Fruit fly (Drosophila melanogaster) whole organism, embryonic: ENCODE results near the gene CG12010.

Source experiments
- Asciz ChIP-seq: fragments of 200-800 bp; sonication (Bioruptor generic); optimal IDR thresholded peaks from 2 replicates; lab custom pipeline; 2017; ENCODE audit warnings: missing biosample characterization, mild to moderate bottlenecking, missing genetic modification characterization, missing genetic modification reagents
- CG10274 ChIP-seq: fragments of 200-800 bp; sonication (Bioruptor generic); optimal IDR thresholded peaks from 3 replicates; lab custom pipeline; 2017; ENCODE audit warnings: missing biosample characterization, mild to moderate bottlenecking, missing genetic modification characterization
- CG10959 ChIP-seq: fragments of 200-800 bp; sonication (Bioruptor generic); IDR thresholded peaks from 2 replicates; pipeline ENCODE4 v1.3.6; 2022; ENCODE audit warnings: missing biosample characterization, missing genetic modification characterization
- CG12299 ChIP-seq: fragments of 200-800 bp; sonication (Bioruptor generic); optimal IDR thresholded peaks from 2 replicates; lab custom pipeline; 2018; ENCODE audit warnings: missing biosample characterization, mild to moderate bottlenecking, missing genetic modification characterization
- CG13894 ChIP-seq: fragments of 200-800 bp; sonication (Bioruptor generic); optimal IDR thresholded peaks from 3 replicates; lab custom pipeline; 2018; ENCODE audit warnings: missing biosample characterization, mild to moderate bottlenecking, missing genetic modification characterization, moderate library complexity
- CG14441 ChIP-seq: fragments of 200-800 bp; sonication (Bioruptor generic); IDR thresholded peaks from 2 replicates; pipeline ENCODE4 v1.3.6; 2022; ENCODE audit warnings: missing biosample characterization, missing genetic modification characterization
- CG15696 ChIP-seq: fragments of 200-800 bp; sonication (Bioruptor generic); optimal IDR thresholded peaks from 2 replicates; lab custom pipeline; 2019; ENCODE audit warnings: missing biosample characterization, mild to moderate bottlenecking, missing genetic modification characterization, moderate library complexity
- CG1602 ChIP-seq: fragments of 200-800 bp; sonication (Bioruptor generic); optimal IDR thresholded peaks from 3 replicates; lab custom pipeline; 2016; ENCODE audit warnings: missing biosample characterization, missing genetic modification characterization
- CG1603 ChIP-seq: fragments of 200-800 bp; sonication (Bioruptor generic); optimal IDR thresholded peaks from 2 replicates; lab custom pipeline; 2019; ENCODE audit warnings: missing biosample characterization, mild to moderate bottlenecking, missing genetic modification characterization, moderate library complexity
- CG2129 ChIP-seq: fragments of 200-800 bp; sonication (Bioruptor generic); IDR thresholded peaks from 2 replicates; pipeline ENCODE4 v1.3.6; 2022; ENCODE audit warnings: missing biosample characterization, missing genetic modification characterization; ENCODE audit not compliant: partially characterized antibody
- CG32532 ChIP-seq: fragments of 200-800 bp; sonication (Bioruptor generic); IDR thresholded peaks from 2 replicates; pipeline ENCODE4 v1.3.6; 2022; ENCODE audit warnings: missing biosample characterization, missing genetic modification characterization
- CG3407 ChIP-seq: fragments of 200-800 bp; sonication (Bioruptor generic); optimal IDR thresholded peaks from 2 replicates; lab custom pipeline; 2018; ENCODE audit warnings: missing biosample characterization, mild to moderate bottlenecking, missing genetic modification characterization
- CG3726 ChIP-seq: fragments of 200-800 bp; sonication (Bioruptor generic); IDR thresholded peaks from 3 replicates; pipeline ENCODE4, ENCODE4 v1.3.6; 2022; ENCODE audit warnings: missing biosample characterization, missing genetic modification characterization
- CG6813 ChIP-seq: fragments of 200-800 bp; sonication (Bioruptor generic); optimal IDR thresholded peaks from 2 replicates; lab custom pipeline; 2017; ENCODE audit warnings: missing biosample characterization, missing genetic modification characterization, mild to moderate bottlenecking, moderate library complexity, missing genetic modification reagents
- Deaf1 ChIP-seq: fragments of 200-800 bp; optimal IDR thresholded peaks from 3 replicates; lab custom pipeline; 2019; ENCODE audit warnings: missing biosample characterization, mild to moderate bottlenecking, missing genetic modification characterization, moderate library complexity
- Dek ChIP-seq: fragments of 200-800 bp; sonication (Bioruptor generic); optimal IDR thresholded peaks from 3 replicates; lab custom pipeline; 2019; ENCODE audit warnings: missing biosample characterization, mild to moderate bottlenecking, missing genetic modification characterization, moderate library complexity
- Drgx ChIP-seq: fragments of 200-800 bp; sonication (Bioruptor generic); IDR thresholded peaks from 2 replicates; pipeline ENCODE4 v1.3.6; 2022; ENCODE audit warnings: missing biosample characterization, missing genetic modification characterization
- GATAe ChIP-seq: fragments of 200-800 bp; sonication (Bioruptor generic); conservative IDR thresholded peaks from 2 replicates; pipeline ENCODE4 v1.3.6; 2022; ENCODE audit warnings: missing biosample characterization, missing genetic modification characterization
- H2.0 ChIP-seq: fragments of 200-800 bp; sonication (Bioruptor generic); IDR thresholded peaks from 2 replicates; pipeline ENCODE4 v1.3.6; 2022; ENCODE audit warnings: missing biosample characterization, missing genetic modification characterization
- HmgZ ChIP-seq: fragments of 200-800 bp; sonication (Bioruptor generic); optimal IDR thresholded peaks from 2 replicates; lab custom pipeline; 2018; ENCODE audit warnings: missing biosample characterization, mild to moderate bottlenecking, missing genetic modification characterization
- Lpt ChIP-seq: fragments of >200 bp; optimal IDR thresholded peaks from 2 replicates; lab custom pipeline; 2018; ENCODE audit warnings: missing biosample characterization, missing genetic modification characterization
- Med ChIP-seq: fragments of 200-800 bp; sonication (Bioruptor generic); peaks from one replicate; lab custom pipeline; 2016; ENCODE audit warnings: missing biosample characterization, missing genetic modification characterization, mild to moderate bottlenecking, inconsistent platforms, moderate library complexity
- Nf-YC ChIP-seq: fragments of 200-800 bp; optimal IDR thresholded peaks from 3 replicates; lab custom pipeline; 2019; ENCODE audit warnings: missing biosample characterization, mild to moderate bottlenecking, missing genetic modification characterization, moderate library complexity
- Spps ChIP-seq: fragments of 200-800 bp; sonication (Bioruptor generic); optimal IDR thresholded peaks from 2 replicates; lab custom pipeline; 2018; ENCODE audit warnings: missing biosample characterization, mild to moderate bottlenecking, missing genetic modification characterization
- Ssrp ChIP-seq: fragments of 200-800 bp; sonication (Bioruptor generic); optimal IDR thresholded peaks from 2 replicates; lab custom pipeline; 2018; ENCODE audit warnings: missing biosample characterization, mild to moderate bottlenecking, missing genetic modification characterization, moderate library complexity
- Xbp1 ChIP-seq: fragments of 200-800 bp; sonication (Bioruptor generic); optimal IDR thresholded peaks from 3 replicates; lab custom pipeline; 2016; ENCODE audit warnings: missing biosample characterization, mild to moderate bottlenecking, missing genetic modification characterization
- ara ChIP-seq: fragments of 200-800 bp; sonication (Bioruptor generic); IDR thresholded peaks from 2 replicates; pipeline ENCODE4 v1.3.6; 2022; ENCODE audit warnings: missing biosample characterization, missing genetic modification characterization
- cg ChIP-seq: fragments of 200-800 bp; sonication (Bioruptor generic); optimal IDR thresholded peaks from 3 replicates; lab custom pipeline; 2019; ENCODE audit warnings: missing biosample characterization, mild to moderate bottlenecking, missing genetic modification characterization, moderate library complexity
- chinmo ChIP-seq: fragments of 200-800 bp; sonication (Bioruptor generic); IDR thresholded peaks from 4 replicates; pipeline ENCODE4 v1.3.6; 2022; ENCODE audit warnings: missing biosample characterization, missing genetic modification characterization; ENCODE audit not compliant: partially characterized antibody
- chm ChIP-seq: fragments of 200-800 bp; sonication (Bioruptor generic); IDR thresholded peaks from 2 replicates; pipeline ENCODE4 v1.3.6; 2022; ENCODE audit warnings: missing biosample characterization, missing genetic modification characterization
- ci ChIP-seq: fragments of 200-800 bp; sonication (Bioruptor generic); IDR thresholded peaks from 3 replicates; pipeline ENCODE4 v1.3.6; 2022; ENCODE audit warnings: missing biosample characterization, missing genetic modification characterization
- exex ChIP-seq: fragments of 200-800 bp; sonication (Bioruptor generic); optimal IDR thresholded peaks from 4 replicates; lab custom pipeline; 2018; ENCODE audit warnings: missing biosample characterization, mild to moderate bottlenecking, missing genetic modification characterization, moderate library complexity
- grn ChIP-seq: fragments of 200-800 bp; sonication (Bioruptor generic); optimal IDR thresholded peaks from 3 replicates; lab custom pipeline; 2017; ENCODE audit warnings: missing biosample characterization, missing genetic modification characterization
- gsb ChIP-seq: fragments of 200-800 bp; sonication (Bioruptor generic); IDR thresholded peaks from 2 replicates; pipeline ENCODE4 v1.3.6; 2022; ENCODE audit warnings: missing biosample characterization, missing genetic modification characterization
- ham ChIP-seq: fragments of 200-800 bp; sonication (Bioruptor generic); IDR thresholded peaks from 2 replicates; pipeline ENCODE4 v1.3.6; 2022; ENCODE audit warnings: missing biosample characterization, missing genetic modification characterization
- ind ChIP-seq: fragments of 200-800 bp; sonication (Bioruptor generic); optimal IDR thresholded peaks from 3 replicates; lab custom pipeline; 2016; ENCODE audit warnings: missing biosample characterization, missing genetic modification characterization
- lbe ChIP-seq: fragments of 200-800 bp; sonication (Bioruptor generic); optimal IDR thresholded peaks from 2 replicates; lab custom pipeline; 2016; ENCODE audit warnings: missing biosample characterization, mild to moderate bottlenecking, missing genetic modification characterization
- lov ChIP-seq, 2 experiments: fragments of 200-800 bp in 1 of 2; fragments of >200 bp in 1 of 2; sonication (Bioruptor generic) in 1 of 2; IDR thresholded peaks in 1 of 2; optimal IDR thresholded peaks in 1 of 2; 2 replicates in 1 of 2; 3 replicates in 1 of 2; pipeline versions ENCODE4 v1.3.6 to Lab custom; 2017 to 2022; ENCODE audit warnings: missing biosample characterization in 1 of 2, missing genetic modification characterization in 1 of 2
- rib ChIP-seq: fragments of 200-800 bp; sonication (Bioruptor generic); IDR thresholded peaks from 2 replicates; pipeline ENCODE4 v1.3.6; 2022; ENCODE audit warnings: missing biosample characterization, missing genetic modification characterization
- sd ChIP-seq: fragments of 200-800 bp; sonication (Bioruptor generic); optimal IDR thresholded peaks from 3 replicates; lab custom pipeline; 2018; ENCODE audit warnings: missing biosample characterization, mild to moderate bottlenecking, missing genetic modification characterization, moderate library complexity
- sens ChIP-seq: fragments of 200-800 bp; sonication (Bioruptor generic); peaks from one replicate; lab custom pipeline; 2016; ENCODE audit warnings: missing biosample characterization, missing genetic modification characterization
- sisA ChIP-seq: fragments of 200-800 bp; sonication (Bioruptor generic); IDR thresholded peaks from 2 replicates; pipeline ENCODE4 v1.3.6; 2022; ENCODE audit warnings: missing biosample characterization, missing genetic modification characterization
- stc ChIP-seq: fragments of 200-800 bp; sonication (Bioruptor generic); IDR thresholded peaks from 2 replicates; pipeline ENCODE4 v1.3.6; 2022; ENCODE audit warnings: missing biosample characterization, missing genetic modification characterization
- sug ChIP-seq: fragments of 200-800 bp; optimal IDR thresholded peaks from 2 replicates; lab custom pipeline; 2019; ENCODE audit warnings: missing biosample characterization, mild to moderate bottlenecking, missing genetic modification characterization, moderate library complexity
- tll ChIP-seq, 2 experiments: fragments of 200-800 bp in 1 of 2; fragments of >200 bp in 1 of 2; sonication (Bioruptor generic) in 1 of 2; optimal IDR thresholded peaks; 2 replicates each; lab custom pipeline; 2017 to 2019; ENCODE audit warnings: missing biosample characterization in 2 of 2, missing genetic modification characterization in 2 of 2, mild to moderate bottlenecking in 1 of 2, moderate library complexity in 1 of 2
- toy ChIP-seq: fragments of 200-800 bp; sonication (Bioruptor generic); IDR thresholded peaks from 2 replicates; pipeline ENCODE4 v1.3.6; 2022; ENCODE audit warnings: missing biosample characterization, missing genetic modification characterization
- unpg ChIP-seq: fragments of 200-800 bp; sonication (Bioruptor generic); optimal IDR thresholded peaks from 3 replicates; lab custom pipeline; 2018; ENCODE audit warnings: missing biosample characterization, mild to moderate bottlenecking, missing genetic modification characterization, moderate library complexity

Gene CG12010

DNA sequence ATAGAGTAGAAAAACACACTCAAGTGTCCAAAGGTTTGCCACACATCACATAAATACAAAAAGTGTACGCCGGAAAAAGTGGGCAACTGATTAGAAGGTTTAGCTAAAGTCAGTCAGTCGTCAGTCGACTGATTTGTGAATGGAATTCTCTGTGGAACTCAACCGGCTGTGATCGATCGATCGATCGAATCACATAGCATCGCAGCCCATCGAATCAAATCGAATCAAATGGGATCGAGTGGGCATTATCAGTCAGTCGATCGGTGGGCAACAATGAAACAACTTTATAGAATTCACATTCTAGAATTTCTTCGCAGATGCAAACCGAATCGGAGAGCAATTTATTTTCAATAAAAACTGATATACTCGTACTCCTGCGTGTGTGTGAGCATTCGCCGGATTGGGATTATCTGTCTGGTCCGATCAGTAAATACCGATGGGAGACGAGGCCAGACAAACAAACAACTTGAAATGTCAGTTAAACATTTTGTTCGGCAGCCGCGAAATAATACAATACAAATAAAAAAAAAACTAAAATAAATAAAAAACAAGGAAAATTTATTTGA, 41.6 kb downstream of the CG12010 start:
- TF ChIP-seq Spps (tag; lab: Kevin White, UChicago) (no peak), CG2129 (GFP tag; lab: Robert Waterston, UW) (no peak), ci (GFP tag; lab: Robert Waterston, UW) (peak; percentile 20; the same call in 1 of the 3 replicates), CG1603 (tag; lab: Kevin White, UChicago) (peak; percentile 1), CG10274 (GFP tag; lab: Kevin White, UChicago) (peak; percentile 69), CG15696 (tag; lab: Kevin White, UChicago) (peak; percentile 36), ara (GFP tag; lab: Robert Waterston, UW) (peak; percentile 45; the same call in 1 of the 2 replicates), CG14441 (GFP tag; lab: Robert Waterston, UW) (no peak), sens (GFP tag; lab: Kevin White, UChicago) (peak; percentile 66), tll (GFP tag; optimal IDR thresholded peaks at IDR 0.05; lab: Kevin White, UChicago) (peak in 1 of 2 experiments; percentile 27), sd (tag; lab: Kevin White, UChicago) (peak; percentile 28), grn (GFP tag; lab: Kevin White, UChicago) (peak; percentile 83), CG32532 (GFP tag; lab: Robert Waterston, UW) (0 out of 2 replicates have a peak, but pooled peaks have one; percentile 5), stc (GFP tag; lab: Robert Waterston, UW) (peak; percentile 7; the same call in 1 of the 2 replicates), Dek (tag; lab: Kevin White, UChicago) (no peak), chm (GFP tag; lab: Robert Waterston, UW) (peak; percentile 63), Med (peak; percentile 20), Asciz (GFP tag; lab: Kevin White, UChicago) (peak; percentile 37), chinmo (GFP tag; lab: Robert Waterston, UW) (peak; percentile 68; the same call in 1 of the 4 replicates), CG6813 (peak; percentile 11), exex (tag; lab: Kevin White, UChicago) (peak; percentile 1)

- TF ChIP-seq toy (GFP tag; lab: Robert Waterston, UW) (no peak), lov (optimal IDR thresholded peaks at IDR 0.05; lab: Kevin White, UChicago) (no peak), lov (GFP tag; IDR thresholded peaks at IDR 0.05; lab: Robert Waterston, UW) (0 out of 3 replicates have a peak, but pooled peaks have one; percentile 24), CG12299 (tag; lab: Kevin White, UChicago) (no peak), Med (peak; percentile 38), ham (GFP tag; lab: Robert Waterston, UW) (no peak), chinmo (GFP tag; lab: Robert Waterston, UW) (peak; percentile 90; the same call in 3 of the 4 replicates), Xbp1 (GFP tag; lab: Kevin White, UChicago) (peak; percentile 52), H2.0 (GFP tag; lab: Robert Waterston, UW) (no peak), sug (tag; lab: Kevin White, UChicago) (peak; percentile 47), lbe (GFP tag; lab: Kevin White, UChicago) (peak; percentile 31), Nf-YC (tag; lab: Kevin White, UChicago) (peak; percentile 23), rib (GFP tag; lab: Robert Waterston, UW) (peak; percentile 35; the same call in 1 of the 2 replicates), HmgZ (tag; lab: Kevin White, UChicago) (peak; percentile 26), CG10274 (GFP tag; lab: Kevin White, UChicago) (no peak), Lpt (no peak), unpg (peak; percentile 11), CG3407 (GFP tag; lab: Kevin White, UChicago) (no peak), GATAe (GFP tag; lab: Robert Waterston, UW) (0 out of 2 replicates have a peak, but pooled peaks have one; percentile 18), Ssrp (no peak), gsb (GFP tag; lab: Robert Waterston, UW) (no peak), exex (tag; lab: Kevin White, UChicago) (no peak), ind (GFP tag; lab: Kevin White, UChicago) (no peak), CG10959 (GFP tag; lab: Robert Waterston, UW) (no peak), Drgx (GFP tag; lab: Robert Waterston, UW) (peak; percentile 51), sd (tag; lab: Kevin White, UChicago) (peak; percentile 50), sisA (GFP tag; lab: Robert Waterston, UW) (no peak), Deaf1 (peak; percentile 24), CG1602 (no peak), CG13894 (peak; percentile 51), CG14441 (GFP tag; lab: Robert Waterston, UW) (no peak), CG3726 (GFP tag; lab: Robert Waterston, UW) (no peak), cg (GFP tag; lab: Kevin White, UChicago) (peak; percentile 93)
Observed at dm6 chr3L:3417120-3417519, 43.0 kb downstream of the CG12010 start.
